Fruit fly (Drosophila melanogaster) whole organism: ENCODE measurements around the gene RhoL.

Source experiments
- CG8478 ChIP-seq: fragments of >200 bp; optimal IDR thresholded peaks from 2 replicates; lab custom pipeline; 2018; ENCODE audit warnings: inconsistent platforms
- Dll ChIP-seq: fragments of >200 bp; optimal IDR thresholded peaks from 2 replicates; lab custom pipeline; 2017
- pan ChIP-seq: fragments of >200 bp; optimal IDR thresholded peaks from 2 replicates; lab custom pipeline; 2017
- psq ChIP-seq: fragments of >200 bp; optimal IDR thresholded peaks from 2 replicates; lab custom pipeline; 2017
- usp ChIP-seq: fragments of >200 bp; optimal IDR thresholded peaks from 2 replicates; lab custom pipeline; 2017; ENCODE audit warnings: missing biosample characterization, missing genetic modification characterization, mixed read lengths

DNA sequence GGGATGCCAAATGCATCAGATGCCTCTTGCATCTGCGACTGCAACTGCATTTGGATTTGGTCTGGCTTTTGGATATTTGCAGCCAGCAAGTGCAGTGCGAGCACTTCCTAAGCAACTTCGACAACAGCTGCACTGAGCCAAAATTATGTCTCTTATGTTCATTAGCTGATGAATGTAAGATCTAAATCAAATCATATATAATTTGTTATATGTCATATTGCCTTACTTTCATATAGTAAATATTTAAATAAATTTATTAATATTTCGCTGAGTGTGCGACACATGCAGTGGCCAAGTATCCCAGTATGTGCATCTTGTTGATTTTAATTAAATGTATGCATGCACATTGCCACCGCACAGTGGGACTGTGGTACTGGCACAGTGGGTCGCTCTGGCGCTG is 22.0 kb downstream of the RhoL start:
- TF ChIP-seq psq (lab: Kevin White, UChicago), result no peak
- no peak for TF ChIP-seq pan
- TF ChIP-seq Dll (lab: Kevin White, UChicago), result no peak
- no peak for TF ChIP-seq usp (GFP tag; lab: Kevin White, UChicago)
- no peak for TF ChIP-seq CG8478 (lab: Kevin White, UChicago)
